Fruit fly (Drosophila melanogaster): Measurements from ENCODE around the gene CG1835.

The CG1835 gene

DNA sequence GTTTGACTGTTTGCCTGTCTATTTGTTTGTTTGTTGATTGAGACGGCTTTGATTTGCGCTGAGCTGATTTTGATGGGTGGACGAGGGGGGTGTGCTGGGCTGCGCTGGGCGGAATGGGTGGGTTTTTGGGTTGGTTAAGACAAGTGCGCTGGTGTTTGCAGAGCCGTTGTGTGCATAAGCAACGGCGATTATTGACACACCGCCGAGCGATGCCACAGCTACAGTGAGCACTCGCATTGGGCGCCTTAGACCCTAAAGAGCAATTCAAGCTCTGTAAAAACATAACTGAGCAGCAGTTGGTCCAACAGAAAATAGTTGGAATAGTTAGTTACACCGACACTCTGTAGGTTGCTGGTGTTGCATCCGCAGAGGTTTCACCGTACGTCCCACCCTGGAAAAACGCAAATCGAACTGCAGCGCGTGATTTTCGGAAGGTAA is 6.7 kb upstream of the CG1835 start (continued):
- TF ChIP-seq sug (tag; optimal IDR thresholded peaks at IDR 0.05) (peak; percentile 3), sc (optimal IDR thresholded peaks at IDR 0.05) (no peak), sc (GFP tag; optimal IDR thresholded peaks at IDR 0.05) (peak; percentile 81), danr (GFP tag; IDR thresholded peaks at IDR 0.05) (peak; percentile 76), CG31365 (tag; optimal IDR thresholded peaks at IDR 0.05) (peak; percentile 61), CG4360 (GFP tag; IDR thresholded peaks at IDR 0.05) (peak; percentile 44; the same call in 1 of the 2 replicates), CG7745 (tag; optimal IDR thresholded peaks at IDR 0.05) (peak; percentile 13), YL-1 (GFP tag; optimal IDR thresholded peaks at IDR 0.05) (peak; percentile 61), wek (GFP tag; optimal IDR thresholded peaks at IDR 0.05) (peak; percentile 55), CTCF (GFP tag; optimal IDR thresholded peaks at IDR 0.05) (peak; percentile 0), unpg (GFP tag; optimal IDR thresholded peaks at IDR 0.05) (peak; percentile 64), sna (GFP tag; IDR thresholded peaks at IDR 0.05; ENCODE audit: partially characterized antibody) (no peak), psq (GFP tag; optimal IDR thresholded peaks at IDR 0.05) (peak; percentile 54), bigmax (GFP tag; optimal IDR thresholded peaks at IDR 0.05) (no peak), Dad (GFP tag; optimal IDR thresholded peaks at IDR 0.05) (peak; percentile 63), Stat92E (GFP tag; optimal IDR thresholded peaks at IDR 0.05) (peak in 1 of 3 experiments; percentile 20), Fer2 (tag; optimal IDR thresholded peaks at IDR 0.05) (peak; percentile 25), NfI (GFP tag; optimal IDR thresholded peaks at IDR 0.05) (peak; percentile 38), Neu2 (GFP tag; optimal IDR thresholded peaks at IDR 0.05; ENCODE audit: borderline replicate concordance) (peak; percentile 62), Doc3 (GFP tag; IDR thresholded peaks at IDR 0.05; ENCODE audit: partially characterized antibody) (no peak), CG11093 (GFP tag; IDR thresholded peaks at IDR 0.05) (peak; percentile 90), CG15269 (tag; optimal IDR thresholded peaks at IDR 0.05) (peak; percentile 52), sens (GFP tag) (peak; percentile 96), CG3407 (GFP tag; optimal IDR thresholded peaks at IDR 0.05) (peak; percentile 87), rib (GFP tag; IDR thresholded peaks at IDR 0.05) (no peak), CG30431 (GFP tag; optimal IDR thresholded peaks at IDR 0.05) (peak; percentile 85), CG1529 (GFP tag; optimal IDR thresholded peaks at IDR 0.05) (peak; percentile 81), ara (GFP tag; IDR thresholded peaks at IDR 0.05) (peak; percentile 90), gem (tag; optimal IDR thresholded peaks at IDR 0.05) (peak; percentile 81), B-H1 (GFP tag; IDR thresholded peaks at IDR 0.05) (peak; percentile 64), CG3163 (GFP tag; optimal IDR thresholded peaks at IDR 0.05) (peak; percentile 52), prd (optimal IDR thresholded peaks at IDR 0.05) (no peak), prd (GFP tag; IDR thresholded peaks at IDR 0.05) (peak; percentile 95), jigr1 (GFP tag; IDR thresholded peaks at IDR 0.05) (peak; percentile 71; the same call in 1 of the 3 replicates), Aef1 (GFP tag; IDR thresholded peaks at IDR 0.05) (peak; percentile 79), CG10543 (GFP tag; optimal IDR thresholded peaks at IDR 0.05) (peak; percentile 39), ftz-f1 (GFP tag; optimal IDR thresholded peaks at IDR 0.05) (no peak), Atf3 (GFP tag; optimal IDR thresholded peaks at IDR 0.05) (peak; percentile 67), amos (GFP tag; IDR thresholded peaks at IDR 0.05; ENCODE audit: partially characterized antibody) (no peak), CG15011 (GFP tag; optimal IDR thresholded peaks at IDR 0.05) (peak; percentile 64), C15 (GFP tag; IDR thresholded peaks at IDR 0.05) (0 out of 3 replicates have a peak, but pooled peaks have one; percentile 20), emc (GFP tag; optimal IDR thresholded peaks at IDR 0.05) (no peak), bsh (GFP tag; optimal IDR thresholded peaks at IDR 0.05) (peak in 1 of 2 experiments; percentile 82), Med (GFP tag) (peak; percentile 95), org-1 (GFP tag; optimal IDR thresholded peaks at IDR 0.05) (peak; percentile 82), CG15696 (tag; optimal IDR thresholded peaks at IDR 0.05) (peak; percentile 79), CG10147 (GFP tag; optimal IDR thresholded peaks at IDR 0.05) (no peak), CG6175 (GFP tag; IDR thresholded peaks at IDR 0.05) (0 out of 3 replicates have a peak, but pooled peaks have one; percentile 29), Kr (GFP tag; optimal IDR thresholded peaks at IDR 0.05) (peak; percentile 86), CG1233 (GFP tag; optimal IDR thresholded peaks at IDR 0.05) (peak; percentile 72), GATAe (GFP tag; conservative IDR thresholded peaks at IDR 0.05) (no peak)
